Worm (Caenorhabditis elegans) whole organism, early embryonic: ENCODE results near the gene F10E9.12.
A peak's percentile ranks its signal among the peaks of the same experiment; 100 is the strongest.

ENCODE experiments used
- B0310.2 ChIP-seq: sonication (generic microtip); optimal IDR thresholded peaks from 2 replicates; lab custom pipeline; 2016; ENCODE audit warnings: mild to moderate bottlenecking, missing genetic modification characterization, missing compliant biosample characterization
- F13C5.2 ChIP-seq: sonication (generic microtip); optimal IDR thresholded peaks from 2 replicates; lab custom pipeline; 2017; ENCODE audit warnings: mild to moderate bottlenecking, missing genetic modification characterization, inconsistent platforms, missing compliant biosample characterization
- aly-1 ChIP-seq: sonication (generic microtip); optimal IDR thresholded peaks from 2 replicates; lab custom pipeline; 2016; ENCODE audit warnings: missing genetic modification characterization, missing compliant biosample characterization
- ama-1 ChIP-seq: fragments of 150-350 bp; optimal IDR thresholded peaks from 2 replicates; lab custom pipeline; 2014
- ceh-13 ChIP-seq: fragments of 200-800 bp; sonication (Bioruptor generic); optimal IDR thresholded peaks from 2 replicates; lab custom pipeline; 2018; ENCODE audit warnings: mild to moderate bottlenecking, missing genetic modification characterization, missing compliant biosample characterization
- ceh-36 ChIP-seq: sonication (generic microtip); optimal IDR thresholded peaks from 2 replicates; lab custom pipeline; 2016; ENCODE audit warnings: missing genetic modification characterization, inconsistent platforms, missing compliant biosample characterization
- ets-7 ChIP-seq: sonication (generic microtip); optimal IDR thresholded peaks from 2 replicates; lab custom pipeline; 2016; ENCODE audit warnings: missing genotype, missing genetic modification characterization, missing compliant biosample characterization
- flt-1 ChIP-seq: fragments of 200-800 bp; sonication (Bioruptor generic); IDR thresholded peaks from 2 replicates; pipeline ENCODE4 v1.3.6; 2022; ENCODE audit warnings: missing genetic modification characterization, missing compliant biosample characterization
- hmbx-1 ChIP-seq: sonication (generic microtip); optimal IDR thresholded peaks from 2 replicates; lab custom pipeline; 2016; ENCODE audit warnings: mild to moderate bottlenecking, missing genetic modification characterization, missing compliant biosample characterization
- hmg-4 ChIP-seq: fragments of 200-800 bp; sonication (Bioruptor generic); optimal IDR thresholded peaks from 2 replicates; lab custom pipeline; 2018; ENCODE audit warnings: mild to moderate bottlenecking, missing genetic modification characterization, missing compliant biosample characterization
- hnd-1 ChIP-seq: sonication (generic microtip); optimal IDR thresholded peaks from 2 replicates; lab custom pipeline; 2016; ENCODE audit warnings: missing genetic modification characterization, missing compliant biosample characterization
- pes-1 ChIP-seq: fragments of 200-800 bp; sonication (Bioruptor generic); IDR thresholded peaks from 2 replicates; pipeline ENCODE4 v1.3.6; 2022; ENCODE audit warnings: missing genetic modification reagents, missing genetic modification characterization, missing compliant biosample characterization
- scrt-1 ChIP-seq: fragments of 200-800 bp; sonication (Bioruptor generic); IDR thresholded peaks from 2 replicates; pipeline ENCODE4 v1.3.6; 2022; ENCODE audit warnings: missing genetic modification characterization, missing compliant biosample characterization
- sea-1 ChIP-seq: fragments of 200-800 bp; sonication (Bioruptor generic); conservative IDR thresholded peaks from 2 replicates; pipeline ENCODE4 v1.3.6; 2022; ENCODE audit warnings: missing genetic modification characterization, missing compliant biosample characterization
- tbx-11 ChIP-seq: fragments of 200-800 bp; sonication (Bioruptor generic); IDR thresholded peaks from 2 replicates; pipeline ENCODE4 v1.3.6; 2022; ENCODE audit warnings: missing genetic modification characterization, missing compliant biosample characterization
- tbx-37 ChIP-seq: fragments of 200-800 bp; sonication (Bioruptor generic); conservative IDR thresholded peaks from 2 replicates; pipeline ENCODE4 v1.3.6; 2022; ENCODE audit warnings: missing genetic modification reagents, missing genetic modification characterization, missing compliant biosample characterization
- tra-4 ChIP-seq: sonication (generic microtip); optimal IDR thresholded peaks from 2 replicates; lab custom pipeline; 2017; ENCODE audit warnings: missing genetic modification characterization, missing compliant biosample characterization

The F10E9.12 gene

DNA sequence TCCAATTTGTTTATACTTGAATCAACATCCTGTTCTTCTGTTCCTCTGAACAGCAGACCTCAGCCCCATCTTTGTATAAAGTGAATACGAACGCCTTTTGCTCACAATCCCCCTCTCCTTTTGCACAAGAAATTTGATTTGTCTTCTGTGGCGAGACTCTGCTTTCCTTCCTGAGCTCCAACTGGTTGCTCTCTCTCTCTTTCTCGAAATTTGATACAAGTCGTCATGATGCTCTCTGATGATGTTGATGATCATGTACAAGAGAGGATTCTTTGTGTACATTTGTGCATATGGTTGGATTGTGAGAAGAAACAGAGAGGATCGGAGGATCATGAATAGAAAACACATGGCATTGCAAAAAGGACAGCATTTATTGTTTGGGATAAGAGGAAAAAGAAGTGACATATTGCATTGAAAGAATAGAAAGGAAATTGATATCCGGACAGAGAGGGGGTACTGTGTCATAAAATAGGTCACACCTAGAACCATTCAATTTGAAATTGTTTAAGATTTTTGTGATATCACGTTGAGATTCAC is 23.4 kb upstream of the F10E9.12 start:
- TF ChIP-seq tra-4 (tag; lab: Kevin White, UChicago): no peak
- no peak for TF ChIP-seq hmg-4 (GFP tag; lab: Kevin White, UChicago)
- TF ChIP-seq tbx-11 (GFP tag; lab: Robert Waterston, UW): no peak

ce11 chrIII:8303440-8303839 is 20.9 kb upstream of the F10E9.12 start:
- TF ChIP-seq pes-1 (GFP tag; lab: Robert Waterston, UW) (no peak), hmg-4 (GFP tag; lab: Kevin White, UChicago) (no peak), ceh-13 (GFP tag; lab: Kevin White, UChicago) (no peak), tbx-11 (GFP tag; lab: Robert Waterston, UW) (no peak), B0310.2 (no peak), tra-4 (tag; lab: Kevin White, UChicago) (no peak), hmbx-1 (tag; lab: Kevin White, UChicago) (no peak), sea-1 (GFP tag; lab: Robert Waterston, UW) (no peak), aly-1 (no peak), ceh-36 (tag; lab: Kevin White, UChicago) (no peak), tbx-37 (GFP tag; lab: Robert Waterston, UW) (no peak), ama-1 (lab: Kevin White, UChicago) (no peak), scrt-1 (GFP tag; lab: Robert Waterston, UW) (no peak), hnd-1 (tag; lab: Kevin White, UChicago) (no peak), flt-1 (GFP tag; lab: Robert Waterston, UW) (no peak)

DNA sequence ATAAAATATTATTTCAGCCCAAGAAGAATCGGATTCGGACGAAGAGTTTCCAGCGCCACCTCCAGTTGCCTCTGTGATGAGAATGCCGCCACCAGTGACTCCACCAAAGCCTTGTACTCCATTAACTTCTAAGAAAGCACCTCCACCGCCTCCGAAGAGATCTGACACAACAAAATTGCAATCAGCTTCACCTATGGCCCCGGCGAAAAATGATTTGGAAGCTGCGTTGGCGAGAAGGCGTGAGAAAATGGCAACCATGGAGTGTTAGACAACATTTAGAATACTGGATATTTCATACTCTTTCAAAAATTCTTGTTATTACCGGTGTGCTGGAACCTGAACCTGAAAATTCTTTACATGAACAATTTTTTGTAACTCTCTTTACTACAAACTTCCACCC is 19.0 kb upstream of the F10E9.12 start:
- TF ChIP-seq ceh-13 (GFP tag; lab: Kevin White, UChicago): no peak
- no peak for TF ChIP-seq F13C5.2 (tag; lab: Kevin White, UChicago)
- no peak for TF ChIP-seq tra-4 (tag; lab: Kevin White, UChicago)
- no peak for TF ChIP-seq pes-1 (GFP tag; lab: Robert Waterston, UW)
- TF ChIP-seq ceh-36 (tag; lab: Kevin White, UChicago): no peak
- TF ChIP-seq sea-1 (GFP tag; lab: Robert Waterston, UW): no peak
- TF ChIP-seq flt-1 (GFP tag; lab: Robert Waterston, UW): no peak
- no peak for TF ChIP-seq scrt-1 (GFP tag; lab: Robert Waterston, UW)
- TF ChIP-seq hmg-4 (GFP tag; lab: Kevin White, UChicago): no peak

DNA sequence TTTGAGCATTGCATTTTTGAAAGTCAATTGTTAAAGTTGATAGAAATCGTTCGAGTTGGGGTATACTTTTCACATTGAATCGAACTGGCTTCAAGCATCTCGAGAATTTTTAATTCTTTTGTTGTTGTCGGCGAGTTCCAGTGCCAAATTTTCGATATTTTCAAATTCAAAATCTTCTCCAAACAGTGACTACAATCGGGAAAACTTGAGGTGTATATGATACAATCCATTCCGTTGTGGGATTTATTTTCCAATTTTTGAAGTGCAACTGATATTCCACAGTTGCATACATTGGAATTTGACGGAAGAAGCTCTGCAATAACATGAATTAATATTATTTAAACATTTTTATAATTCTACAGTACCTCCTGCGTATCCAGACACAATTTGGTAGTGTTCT is 18.5 kb upstream of the F10E9.12 start:
- TF ChIP-seq flt-1 (GFP tag; lab: Robert Waterston, UW): no peak
- no peak for TF ChIP-seq F13C5.2 (tag; lab: Kevin White, UChicago)
- no peak for TF ChIP-seq hmbx-1 (tag; lab: Kevin White, UChicago)
- TF ChIP-seq scrt-1 (GFP tag; lab: Robert Waterston, UW): no peak
- no peak for TF ChIP-seq aly-1
- no peak for TF ChIP-seq pes-1 (GFP tag; lab: Robert Waterston, UW)
- TF ChIP-seq tbx-11 (GFP tag; lab: Robert Waterston, UW): no peak
- no peak for TF ChIP-seq ets-7 (tag; lab: Kevin White, UChicago)
- no peak for TF ChIP-seq hmg-4 (GFP tag; lab: Kevin White, UChicago)
- TF ChIP-seq ceh-36 (tag; lab: Kevin White, UChicago): no peak
- TF ChIP-seq ceh-13 (GFP tag; lab: Kevin White, UChicago): no peak
- no peak for TF ChIP-seq tbx-37 (GFP tag; lab: Robert Waterston, UW)
- TF ChIP-seq sea-1 (GFP tag; lab: Robert Waterston, UW): no peak
- TF ChIP-seq hnd-1 (tag; lab: Kevin White, UChicago): no peak
- TF ChIP-seq tra-4 (tag; lab: Kevin White, UChicago): no peak
- no peak for TF ChIP-seq ama-1 (lab: Kevin White, UChicago)
- no peak for TF ChIP-seq B0310.2

DNA sequence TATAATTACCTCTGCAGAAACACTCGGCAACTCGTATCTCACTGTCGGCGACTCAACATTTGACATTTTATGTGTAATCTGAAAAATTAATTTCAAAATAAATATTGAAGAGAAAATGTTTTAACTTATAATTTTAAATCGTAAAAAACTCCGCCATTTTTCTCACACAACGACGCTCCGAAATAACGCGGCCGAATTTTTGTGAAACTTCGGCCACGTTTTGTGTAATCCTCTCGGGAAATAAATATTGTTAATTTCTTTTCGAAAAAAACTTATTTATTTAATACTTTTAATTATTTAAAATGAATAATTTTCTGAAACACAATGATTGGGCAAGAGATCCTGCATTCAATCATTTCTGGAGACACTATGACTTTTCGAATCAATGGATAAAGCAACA is 17.0 kb upstream of the F10E9.12 start, which contains the start of the genes F10E9.7 and F10E9.5:
Gene F10E9.7 (minus strand): TSS at position 86 of the 400 bp plus-strand sequence.
Gene F10E9.5 (plus strand): TSS at position 237 of the 400 bp plus-strand sequence.
- no peak for TF ChIP-seq ama-1 (lab: Kevin White, UChicago)
- no peak for TF ChIP-seq flt-1 (GFP tag; lab: Robert Waterston, UW)
- TF ChIP-seq hmbx-1 (tag; lab: Kevin White, UChicago): no peak
- TF ChIP-seq tbx-37 (GFP tag; lab: Robert Waterston, UW): peak; percentile 93
- TF ChIP-seq F13C5.2 (tag; lab: Kevin White, UChicago): no peak
- TF ChIP-seq tra-4 (tag; lab: Kevin White, UChicago): no peak
- TF ChIP-seq pes-1 (GFP tag; lab: Robert Waterston, UW): peak; percentile 75
- no peak for TF ChIP-seq aly-1
- no peak for TF ChIP-seq scrt-1 (GFP tag; lab: Robert Waterston, UW)
- TF ChIP-seq sea-1 (GFP tag; lab: Robert Waterston, UW): no peak
- no peak for TF ChIP-seq tbx-11 (GFP tag; lab: Robert Waterston, UW)
- TF ChIP-seq hmg-4 (GFP tag; lab: Kevin White, UChicago): no peak

DNA sequence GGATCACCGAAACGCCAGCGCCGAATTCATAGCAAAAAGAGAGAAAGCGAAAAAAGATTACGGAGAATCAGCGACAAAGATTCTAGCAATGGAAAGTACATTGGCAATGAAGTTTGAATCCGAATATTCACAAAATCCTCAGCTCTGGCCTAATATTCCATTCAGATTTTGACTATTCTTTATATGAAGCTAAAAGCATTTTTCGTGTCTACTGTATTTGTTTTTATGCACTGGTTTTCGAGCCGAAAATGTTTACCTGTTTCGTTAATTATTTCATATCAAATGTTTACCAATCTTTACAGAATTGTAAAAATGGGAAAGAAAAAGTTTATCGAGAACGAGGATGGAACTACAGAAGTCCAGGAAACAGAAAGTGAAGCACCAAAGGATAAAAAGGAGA is 16.1 kb upstream of the F10E9.12 start, which contains the start of gene F10E9.4:
Gene F10E9.4 (plus strand): TSS at position 301 of the 400 bp plus-strand sequence.
- no peak for TF ChIP-seq B0310.2
- TF ChIP-seq hnd-1 (tag; lab: Kevin White, UChicago): no peak
- TF ChIP-seq tra-4 (tag; lab: Kevin White, UChicago): no peak
- no peak for TF ChIP-seq scrt-1 (GFP tag; lab: Robert Waterston, UW)
- TF ChIP-seq ceh-13 (GFP tag; lab: Kevin White, UChicago): no peak
- no peak for TF ChIP-seq tbx-37 (GFP tag; lab: Robert Waterston, UW)
- TF ChIP-seq flt-1 (GFP tag; lab: Robert Waterston, UW): no peak
- TF ChIP-seq ceh-36 (tag; lab: Kevin White, UChicago): no peak
- no peak for TF ChIP-seq hmg-4 (GFP tag; lab: Kevin White, UChicago)
- no peak for TF ChIP-seq aly-1
- TF ChIP-seq pes-1 (GFP tag; lab: Robert Waterston, UW): no peak
- TF ChIP-seq tbx-11 (GFP tag; lab: Robert Waterston, UW): no peak
- TF ChIP-seq ama-1 (lab: Kevin White, UChicago): no peak
